Worm (Caenorhabditis elegans) whole organism, mixed stage, embryonic: Measurements from ENCODE around the gene C02F5.14.

ENCODE experiments used
- M03D4.4 ChIP-seq: sonication (generic microtip); optimal IDR thresholded peaks from 2 replicates; lab custom pipeline; 2017; ENCODE audit warnings: mild to moderate bottlenecking, missing genetic modification characterization, missing compliant biosample characterization
- elt-1 ChIP-seq: sonication (generic microtip); optimal IDR thresholded peaks from 2 replicates; lab custom pipeline; 2017; ENCODE audit warnings: missing genetic modification characterization, mild to moderate bottlenecking, missing compliant biosample characterization, antibody characterized with exemption, moderate library complexity, borderline replicate concordance; ENCODE audit not compliant: insufficient read depth
- flh-1 ChIP-seq: fragments of 200-800 bp; sonication (Bioruptor generic); optimal IDR thresholded peaks from 2 replicates; lab custom pipeline; 2018; ENCODE audit warnings: mild to moderate bottlenecking, missing genetic modification characterization, moderate library complexity, missing compliant biosample characterization
- ham-2 ChIP-seq: fragments of 200-800 bp; sonication (Bioruptor generic); optimal IDR thresholded peaks from 2 replicates; lab custom pipeline; 2018; ENCODE audit warnings: mild to moderate bottlenecking, missing genetic modification characterization, missing compliant biosample characterization
- lin-32 ChIP-seq: fragments of 200-800 bp; sonication (Bioruptor generic); optimal IDR thresholded peaks from 2 replicates; lab custom pipeline; 2018; ENCODE audit warnings: mild to moderate bottlenecking, missing genetic modification characterization, missing compliant biosample characterization
- mab-5 ChIP-seq: fragments of 150-350 bp; optimal IDR thresholded peaks from 2 replicates; lab custom pipeline; 2014; ENCODE audit warnings: missing biosample characterization, missing genetic modification characterization
- nhr-12 ChIP-seq: fragments of 150-350 bp; optimal IDR thresholded peaks from 2 replicates; lab custom pipeline; 2014; ENCODE audit warnings: missing biosample characterization, missing genetic modification characterization
- nhr-28 ChIP-seq: fragments of 150-350 bp; optimal IDR thresholded peaks from 2 replicates; lab custom pipeline; 2014; ENCODE audit warnings: missing biosample characterization, missing genetic modification characterization
- tbx-8 ChIP-seq: fragments of 200-800 bp; sonication (Bioruptor generic); optimal IDR thresholded peaks from 2 replicates; lab custom pipeline; 2018; ENCODE audit warnings: mild to moderate bottlenecking, missing genetic modification characterization, moderate library complexity, missing compliant biosample characterization
- unc-120 ChIP-seq: sonication (generic microtip); optimal IDR thresholded peaks from 2 replicates; lab custom pipeline; 2017; ENCODE audit warnings: missing genetic modification characterization, missing compliant biosample characterization; ENCODE audit not compliant: poor library complexity, severe bottlenecking
- unc-62 ChIP-seq: fragments of 150-350 bp; optimal IDR thresholded peaks from 2 replicates; lab custom pipeline; 2014; ENCODE audit warnings: missing biosample characterization, missing genetic modification reagents, missing genetic modification characterization
- zip-8 ChIP-seq: fragments of 150-350 bp; optimal IDR thresholded peaks from 2 replicates; lab custom pipeline; 2014; ENCODE audit warnings: missing biosample characterization, missing genetic modification characterization

Gene C02F5.14

ce11 chrIII:8201117-8201516, 34.2 kb downstream of the C02F5.14 start, which contains the start of gene unc-36:
Gene unc-36 (minus strand): TSS chrIII:8201217.
- TF ChIP-seq nhr-12 (tag; lab: Kevin White, UChicago) (no peak), mab-5 (tag; lab: Kevin White, UChicago) (no peak), M03D4.4 (tag; lab: Kevin White, UChicago) (no peak)

- no peak for TF ChIP-seq nhr-12 (tag; lab: Kevin White, UChicago)
Observed at ce11 chrIII:8199060-8199459, 36.3 kb downstream of the C02F5.14 start.

DNA sequence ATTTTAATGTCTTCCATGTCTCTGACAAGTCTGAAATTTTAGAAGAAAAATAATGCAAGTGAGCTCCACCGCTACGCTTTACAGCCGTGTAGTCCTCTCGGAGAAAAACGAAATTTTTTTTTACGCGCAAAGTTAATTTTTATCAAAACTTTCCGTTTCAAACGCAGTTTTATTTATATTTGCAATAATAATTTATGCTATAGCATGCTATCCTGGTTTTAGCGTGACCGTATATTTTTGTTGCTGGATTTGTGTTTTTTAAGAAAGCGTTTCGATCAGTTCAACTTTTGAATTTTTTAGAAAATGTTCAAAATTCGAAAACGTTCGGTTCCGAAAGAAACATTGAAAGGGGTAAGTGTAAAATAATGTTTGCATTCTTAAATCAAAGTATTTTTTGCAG, 43.6 kb downstream of the C02F5.14 start, which contains the start of gene C50C3.1:
Gene C50C3.1, plus strand, starts transcription at position 301 of the 400 bp plus-strand sequence.
- TF ChIP-seq zip-8 (tag; lab: Kevin White, UChicago), result no peak
- TF ChIP-seq tbx-8 (GFP tag; lab: Kevin White, UChicago), result no peak
- TF ChIP-seq unc-120, result no peak
- TF ChIP-seq flh-1 (GFP tag; lab: Kevin White, UChicago), result no peak
- TF ChIP-seq elt-1, result no peak
- no peak for TF ChIP-seq ham-2
- no peak for TF ChIP-seq nhr-28 (tag; lab: Kevin White, UChicago)

ce11 chrIII:8190505-8190904, 44.8 kb downstream of the C02F5.14 start, which contains the start of gene C50C3.19:
Gene C50C3.19 (plus strand): TSS chrIII:8190805.
- TF ChIP-seq unc-62 (no peak), ham-2 (no peak), flh-1 (GFP tag; lab: Kevin White, UChicago) (no peak)

- no peak for TF ChIP-seq lin-32 (GFP tag; lab: Kevin White, UChicago)
- no peak for TF ChIP-seq mab-5 (tag; lab: Kevin White, UChicago)
Observed at ce11 chrIII:8185130-8185529, 50.2 kb downstream of the C02F5.14 start.
